Worm (Caenorhabditis elegans) whole organism, L1 larva: ENCODE measurements around the gene secs-1.

ENCODE experiments used
- F16B12.6 ChIP-seq: fragments of 150-350 bp; optimal IDR thresholded peaks from 2 replicates; lab custom pipeline; 2014; ENCODE audit warnings: missing biosample characterization, missing genetic modification characterization
- blmp-1 ChIP-seq: fragments of 150-350 bp; optimal IDR thresholded peaks from 2 replicates; lab custom pipeline; 2014; ENCODE audit warnings: missing biosample characterization, missing genetic modification characterization
- ceh-63 ChIP-seq: fragments of 200-800 bp; sonication (Bioruptor generic); optimal IDR thresholded peaks from 2 replicates; lab custom pipeline; 2018; ENCODE audit warnings: mild to moderate bottlenecking, missing genetic modification characterization, missing compliant biosample characterization
- ceh-8 ChIP-seq: fragments of 200-800 bp; sonication (Bioruptor generic); optimal IDR thresholded peaks from 2 replicates; lab custom pipeline; 2018; ENCODE audit warnings: mild to moderate bottlenecking, missing genetic modification characterization, moderate library complexity, missing compliant biosample characterization
- ceh-82 ChIP-seq, 3 experiments: fragments of 150-350 bp in 1 of 3; sonication (generic microtip) in 2 of 3; optimal IDR thresholded peaks; 2 replicates each; lab custom pipeline; 2014 to 2017; ENCODE audit warnings: missing biosample characterization in 3 of 3, missing genetic modification characterization in 3 of 3
- ceh-88 ChIP-seq: fragments of 200-800 bp; sonication (Bioruptor generic); IDR thresholded peaks from 2 replicates; pipeline ENCODE4 v1.3.6; 2022; ENCODE audit warnings: missing genetic modification characterization, missing compliant biosample characterization
- ces-1 ChIP-seq: fragments of 150-350 bp; optimal IDR thresholded peaks from 2 replicates; lab custom pipeline; 2014; ENCODE audit warnings: missing biosample characterization, missing genetic modification reagents, missing genetic modification characterization
- dsc-1 ChIP-seq: sonication (generic microtip); optimal IDR thresholded peaks from 2 replicates; lab custom pipeline; 2016; ENCODE audit warnings: mild to moderate bottlenecking, missing genetic modification characterization, missing compliant biosample characterization
- efl-3 ChIP-seq: fragments of 200-800 bp; sonication (Bioruptor generic); optimal IDR thresholded peaks from 2 replicates; lab custom pipeline; 2018; ENCODE audit warnings: mild to moderate bottlenecking, missing genetic modification characterization, missing compliant biosample characterization
- egl-13 ChIP-seq: sonication (generic microtip); optimal IDR thresholded peaks from 2 replicates; lab custom pipeline; 2016; ENCODE audit warnings: missing genotype, missing genetic modification reagents, missing genetic modification characterization, missing compliant biosample characterization
- elt-3 ChIP-seq, 6 experiments: fragments of 150-350 bp in 1 of 6; sonication (generic microtip); optimal IDR thresholded peaks; 2 replicates each; lab custom pipeline; 2017 to 2018; ENCODE audit warnings: missing biosample characterization in 6 of 6, missing genetic modification characterization in 6 of 6, inconsistent platforms in 1 of 6
- isw-1 ChIP-seq: fragments of 200-800 bp; sonication (Bioruptor generic); IDR thresholded peaks from 2 replicates; pipeline ENCODE4 v1.3.6; 2022; ENCODE audit warnings: missing genetic modification characterization, missing compliant biosample characterization
- jun-1 ChIP-seq: fragments of 150-350 bp; optimal IDR thresholded peaks from 2 replicates; lab custom pipeline; 2014; ENCODE audit warnings: missing biosample characterization, missing genetic modification reagents, missing genetic modification characterization
- lin-14 ChIP-seq: fragments of 200-800 bp; sonication (Bioruptor generic); optimal IDR thresholded peaks from 2 replicates; lab custom pipeline; 2018; ENCODE audit warnings: mild to moderate bottlenecking, missing genetic modification characterization, moderate library complexity, missing compliant biosample characterization
- lin-35 ChIP-seq, 2 experiments: fragments of 150-350 bp; optimal IDR thresholded peaks; 2 replicates each; lab custom pipeline; 2014; ENCODE audit warnings: missing biosample characterization in 2 of 2, missing genetic modification characterization in 2 of 2, missing genetic modification reagents in 2 of 2
- mef-2 ChIP-seq: fragments of 150-350 bp; optimal IDR thresholded peaks from 2 replicates; lab custom pipeline; 2014; ENCODE audit warnings: missing biosample characterization, missing genetic modification characterization
- nhr-11 ChIP-seq: fragments of 150-350 bp; optimal IDR thresholded peaks from 2 replicates; lab custom pipeline; 2014; ENCODE audit warnings: missing biosample characterization, missing genetic modification characterization
- nhr-12 ChIP-seq: sonication (generic microtip); optimal IDR thresholded peaks from 2 replicates; lab custom pipeline; 2017; ENCODE audit warnings: missing biosample characterization, missing genetic modification characterization
- nhr-20 ChIP-seq: sonication (generic microtip); optimal IDR thresholded peaks from 2 replicates; lab custom pipeline; 2016; ENCODE audit warnings: mild to moderate bottlenecking, missing genetic modification characterization, missing compliant biosample characterization
- nhr-71 ChIP-seq: sonication (generic microtip); optimal IDR thresholded peaks from 2 replicates; lab custom pipeline; 2016; ENCODE audit warnings: mild to moderate bottlenecking, missing genetic modification characterization, moderate library complexity, missing compliant biosample characterization
- nhr-85 ChIP-seq: sonication (generic microtip); peaks from one replicate; lab custom pipeline; 2016; ENCODE audit warnings: missing genetic modification characterization, inconsistent platforms, missing compliant biosample characterization
- nhr-90 ChIP-seq: sonication (generic microtip); optimal IDR thresholded peaks from 2 replicates; lab custom pipeline; 2016; ENCODE audit warnings: mild to moderate bottlenecking, missing genetic modification characterization, missing compliant biosample characterization; ENCODE audit not compliant: poor library complexity
- pqm-1 ChIP-seq: sonication (generic microtip); optimal IDR thresholded peaks from 3 replicates; lab custom pipeline; 2017; ENCODE audit warnings: missing biosample characterization, missing genetic modification characterization
- skn-1 ChIP-seq: fragments of 150-350 bp; optimal IDR thresholded peaks from 2 replicates; lab custom pipeline; 2014; ENCODE audit warnings: missing biosample characterization, missing genetic modification characterization
- snu-23 ChIP-seq: sonication (generic microtip); optimal IDR thresholded peaks from 2 replicates; lab custom pipeline; 2016; ENCODE audit warnings: missing genetic modification characterization, missing compliant biosample characterization
- sptf-1 ChIP-seq: fragments of 150-350 bp; optimal IDR thresholded peaks from 2 replicates; lab custom pipeline; 2014; ENCODE audit warnings: missing biosample characterization, missing genetic modification characterization
- tbx-2 ChIP-seq: sonication (generic microtip); optimal IDR thresholded peaks from 2 replicates; lab custom pipeline; 2016; ENCODE audit warnings: missing genetic modification characterization, missing compliant biosample characterization
- unc-130 ChIP-seq: fragments of 150-350 bp; optimal IDR thresholded peaks from 2 replicates; lab custom pipeline; 2017; ENCODE audit warnings: missing biosample characterization, missing genetic modification characterization, inconsistent platforms
- unc-86 ChIP-seq: sonication (generic microtip); optimal IDR thresholded peaks from 2 replicates; lab custom pipeline; 2016; ENCODE audit warnings: missing genetic modification characterization, missing compliant biosample characterization
- xbp-1 ChIP-seq: sonication (generic microtip); optimal IDR thresholded peaks from 2 replicates; lab custom pipeline; 2016; ENCODE audit warnings: missing genetic modification characterization, missing compliant biosample characterization
- zip-4 ChIP-seq: fragments of 200-800 bp; sonication (Bioruptor generic); optimal IDR thresholded peaks from 2 replicates; lab custom pipeline; 2018; ENCODE audit warnings: mild to moderate bottlenecking, missing genetic modification characterization, moderate library complexity, missing compliant biosample characterization
- ztf-4 ChIP-seq: fragments of 150-350 bp; optimal IDR thresholded peaks from 2 replicates; lab custom pipeline; 2014; ENCODE audit warnings: missing biosample characterization, missing genetic modification characterization

Gene secs-1

DNA sequence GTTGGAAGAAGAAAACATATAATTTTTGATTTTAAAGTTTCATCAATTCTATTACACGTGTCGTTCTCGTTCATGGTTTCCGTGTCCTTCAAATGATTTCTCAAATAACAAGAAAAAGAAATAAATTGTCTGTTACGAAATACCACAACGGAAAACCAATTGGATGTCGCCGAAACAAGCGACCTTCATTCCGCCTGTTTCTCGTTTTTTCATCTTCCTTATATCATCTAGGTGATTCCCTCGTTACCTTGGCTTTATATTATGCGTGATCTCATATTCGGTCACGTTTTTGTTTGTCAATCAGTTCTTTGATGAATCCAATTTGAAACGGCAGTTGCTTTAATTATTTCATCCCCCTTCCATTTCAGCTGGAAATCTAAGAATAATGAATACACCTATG is 47.1 kb downstream of the secs-1 start:
- TF ChIP-seq isw-1 (no peak), nhr-71 (peak; percentile 45), blmp-1 (tag; lab: Kevin White, UChicago) (peak; percentile 63), ceh-82 (tag; optimal IDR thresholded peaks at IDR 0.05; lab: Kevin White, UChicago) (no peak), efl-3 (GFP tag; lab: Kevin White, UChicago) (no peak), zip-4 (GFP tag; lab: Kevin White, UChicago) (peak; percentile 11), tbx-2 (tag; lab: Kevin White, UChicago) (peak; percentile 2), elt-3 (tag; optimal IDR thresholded peaks at IDR 0.05; lab: Kevin White, UChicago) (peak in 2 of 6 experiments; percentile 15 to 79), skn-1 (tag; lab: Kevin White, UChicago) (peak; percentile 40), nhr-85 (peak; percentile 89), nhr-20 (tag; lab: Kevin White, UChicago) (peak; percentile 50), xbp-1 (tag; lab: Kevin White, UChicago) (peak; percentile 39), pqm-1 (tag; lab: Kevin White, UChicago) (no peak), egl-13 (no peak), lin-14 (peak; percentile 86), snu-23 (GFP tag; lab: Kevin White, UChicago) (peak; percentile 50), ceh-63 (no peak), lin-35 (GFP tag; optimal IDR thresholded peaks at IDR 0.05; lab: Kevin White, UChicago) (peak in 1 of 2 experiments; percentile 12)

DNA sequence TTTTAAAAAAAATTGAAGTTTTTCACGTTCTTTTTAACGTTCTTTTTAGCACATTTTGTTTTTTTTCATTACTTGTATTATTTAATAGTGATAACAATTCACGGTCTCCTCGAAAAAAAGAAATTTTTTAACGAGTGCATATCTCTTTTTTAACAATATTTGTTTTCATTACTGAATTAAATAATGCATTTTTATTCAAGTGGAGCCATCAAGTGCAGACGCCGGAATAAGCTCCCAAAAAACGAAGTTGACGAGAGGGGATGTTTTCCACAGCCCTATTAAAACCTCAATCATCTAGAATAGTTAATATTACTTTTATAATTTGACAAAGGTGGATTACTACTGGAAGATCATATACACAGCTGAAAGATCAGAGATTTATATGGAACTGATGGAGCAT is 47.6 kb downstream of the secs-1 start, which contains the start of gene irld-6:
Gene irld-6, minus strand, starts transcription at position 101 of the 400 bp plus-strand sequence.
- TF ChIP-seq mef-2 (tag; lab: Kevin White, UChicago) (no peak), dsc-1 (tag; lab: Kevin White, UChicago) (no peak), nhr-12 (no peak), unc-86 (tag; lab: Kevin White, UChicago) (no peak), ztf-4 (tag; lab: Kevin White, UChicago) (no peak), sptf-1 (no peak), ceh-8 (no peak), isw-1 (no peak), pqm-1 (tag; lab: Kevin White, UChicago) (no peak), nhr-11 (tag; lab: Kevin White, UChicago) (no peak), ces-1 (GFP tag; lab: Kevin White, UChicago) (no peak), unc-130 (tag; lab: Kevin White, UChicago) (no peak), ceh-88 (no peak), nhr-90 (tag; lab: Kevin White, UChicago) (no peak)

DNA sequence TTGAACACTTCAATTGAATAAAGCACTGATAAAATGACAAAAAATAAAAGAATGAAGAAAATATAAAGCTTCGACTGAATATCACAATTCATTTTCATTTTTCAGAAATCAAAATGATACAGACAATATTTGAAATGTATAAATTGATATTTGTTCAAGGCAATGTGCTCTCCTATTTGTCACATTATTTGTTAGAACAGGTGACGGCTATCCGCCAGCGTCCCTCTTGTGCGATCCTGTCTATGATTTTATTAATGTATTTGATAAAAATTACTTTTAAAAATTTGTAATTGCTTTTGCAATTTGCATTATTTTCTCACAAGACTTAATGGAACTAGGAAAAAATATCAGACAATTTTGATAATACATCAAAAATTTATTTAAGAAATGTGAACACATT is 50.2 kb downstream of the secs-1 start, which contains the start of gene F28H7.7:
Gene F28H7.7, minus strand, starts transcription at position 101 of the 400 bp plus-strand sequence.
- no peak for TF ChIP-seq jun-1 (tag; lab: Kevin White, UChicago)
- no peak for TF ChIP-seq F16B12.6
